Fruit fly (Drosophila melanogaster) whole organism, embryonic: ENCODE measurements around the gene Nadsyn.

Experiments used
- Antp ChIP-seq: fragments of 200-800 bp; sonication (Bioruptor generic); optimal IDR thresholded peaks from 3 replicates; lab custom pipeline; 2016; ENCODE audit warnings: missing biosample characterization, missing genetic modification characterization
- Bgb ChIP-seq: fragments of 200-800 bp; sonication (Bioruptor generic); IDR thresholded peaks from 2 replicates; pipeline ENCODE4 v1.3.6; 2022; ENCODE audit warnings: missing biosample characterization, missing genetic modification characterization; ENCODE audit not compliant: partially characterized antibody
- BtbVII ChIP-seq: fragments of 200-800 bp; sonication (Bioruptor generic); optimal IDR thresholded peaks from 3 replicates; lab custom pipeline; 2017; ENCODE audit warnings: missing biosample characterization, mild to moderate bottlenecking, missing genetic modification characterization
- CG10267 ChIP-seq: fragments of 200-800 bp; sonication (Bioruptor generic); optimal IDR thresholded peaks from 2 replicates; lab custom pipeline; 2018; ENCODE audit warnings: missing biosample characterization, mild to moderate bottlenecking, missing genetic modification characterization, moderate library complexity
- CG1233 ChIP-seq: fragments of 200-800 bp; sonication (Bioruptor generic); optimal IDR thresholded peaks from 4 replicates; lab custom pipeline; 2018; ENCODE audit warnings: missing biosample characterization, mild to moderate bottlenecking, missing genetic modification characterization
- CG12659 ChIP-seq: fragments of 200-800 bp; sonication (Bioruptor generic); optimal IDR thresholded peaks from 3 replicates; lab custom pipeline; 2017; ENCODE audit warnings: mild to moderate bottlenecking, missing biosample characterization, missing genetic modification reagents, missing genetic modification characterization
- CG12744 ChIP-seq: fragments of 200-800 bp; sonication (Bioruptor generic); optimal IDR thresholded peaks from 2 replicates; lab custom pipeline; 2016; ENCODE audit warnings: missing biosample characterization, missing genetic modification characterization
- CG12769 ChIP-seq: fragments of 200-800 bp; sonication (Bioruptor generic); optimal IDR thresholded peaks from 2 replicates; lab custom pipeline; 2019; ENCODE audit warnings: missing biosample characterization, mild to moderate bottlenecking, missing genetic modification characterization, moderate library complexity
- CG13624 ChIP-seq: fragments of 200-800 bp; sonication (Bioruptor generic); optimal IDR thresholded peaks from 2 replicates; lab custom pipeline; 2016; ENCODE audit warnings: missing biosample characterization, missing genetic modification characterization
- CG14710 ChIP-seq: fragments of 200-800 bp; sonication (Bioruptor generic); optimal IDR thresholded peaks from 3 replicates; lab custom pipeline; 2019; ENCODE audit warnings: missing biosample characterization, mild to moderate bottlenecking, missing genetic modification characterization, moderate library complexity
- CG16813 ChIP-seq: fragments of 200-800 bp; sonication (Bioruptor generic); IDR thresholded peaks from 3 replicates; pipeline ENCODE4 v1.3.6; 2022; ENCODE audit warnings: missing biosample characterization, missing genetic modification characterization; ENCODE audit not compliant: partially characterized antibody
- CG17385 ChIP-seq: fragments of 200-800 bp; sonication (Bioruptor generic); optimal IDR thresholded peaks from 3 replicates; lab custom pipeline; 2018; ENCODE audit warnings: missing biosample characterization, mild to moderate bottlenecking, missing genetic modification characterization
- CG17829 ChIP-seq: fragments of 200-800 bp; optimal IDR thresholded peaks from 2 replicates; lab custom pipeline; 2019; ENCODE audit warnings: missing biosample characterization, mild to moderate bottlenecking, missing genetic modification characterization, moderate library complexity
- CG2712 ChIP-seq: fragments of 200-800 bp; optimal IDR thresholded peaks from 3 replicates; lab custom pipeline; 2019; ENCODE audit warnings: missing biosample characterization, mild to moderate bottlenecking, missing genetic modification characterization, moderate library complexity
- CG2875 ChIP-seq: fragments of 200-800 bp; sonication (Bioruptor generic); optimal IDR thresholded peaks from 2 replicates; lab custom pipeline; 2017; ENCODE audit warnings: missing biosample characterization, mild to moderate bottlenecking, missing genetic modification characterization, missing genetic modification reagents
- CG32532 ChIP-seq: fragments of 200-800 bp; sonication (Bioruptor generic); IDR thresholded peaks from 2 replicates; pipeline ENCODE4 v1.3.6; 2022; ENCODE audit warnings: missing biosample characterization, missing genetic modification characterization
- CG4360 ChIP-seq: fragments of 200-800 bp; sonication (Bioruptor generic); IDR thresholded peaks from 2 replicates; pipeline ENCODE4 v1.3.6; 2022; ENCODE audit warnings: missing biosample characterization, missing genetic modification characterization
- CG8765 ChIP-seq: fragments of 200-800 bp; sonication (Bioruptor generic); IDR thresholded peaks from 2 replicates; pipeline ENCODE4 v1.3.6; 2022; ENCODE audit warnings: missing biosample characterization, missing genetic modification characterization
- CG8924 ChIP-seq: fragments of 200-800 bp; optimal IDR thresholded peaks from 3 replicates; lab custom pipeline; 2019; ENCODE audit warnings: missing biosample characterization, mild to moderate bottlenecking, missing genetic modification characterization, moderate library complexity
- CoRest ChIP-seq: fragments of 200-800 bp; sonication (Bioruptor generic); optimal IDR thresholded peaks from 3 replicates; lab custom pipeline; 2018; ENCODE audit warnings: missing biosample characterization, mild to moderate bottlenecking, missing genetic modification characterization, moderate library complexity
- Dek ChIP-seq: fragments of 200-800 bp; sonication (Bioruptor generic); optimal IDR thresholded peaks from 3 replicates; lab custom pipeline; 2019; ENCODE audit warnings: missing biosample characterization, mild to moderate bottlenecking, missing genetic modification characterization, moderate library complexity
- Dp ChIP-seq: fragments of 200-800 bp; sonication (Bioruptor generic); optimal IDR thresholded peaks from 2 replicates; lab custom pipeline; 2018; ENCODE audit warnings: missing biosample characterization, mild to moderate bottlenecking, missing genetic modification characterization, moderate library complexity
- Hmx ChIP-seq: fragments of 200-800 bp; sonication (Bioruptor generic); optimal IDR thresholded peaks from 2 replicates; lab custom pipeline; 2016; ENCODE audit warnings: missing biosample characterization, missing genetic modification characterization
- Hsf ChIP-seq: fragments of 200-800 bp; sonication (Bioruptor generic); optimal IDR thresholded peaks from 3 replicates; lab custom pipeline; 2016; ENCODE audit warnings: missing biosample characterization, missing genetic modification characterization
- Lhr ChIP-seq: fragments of 200-800 bp; sonication (Bioruptor generic); optimal IDR thresholded peaks from 3 replicates; lab custom pipeline; 2017; ENCODE audit warnings: mild to moderate bottlenecking, missing biosample characterization, missing genetic modification reagents, missing genetic modification characterization
- MESR4 ChIP-seq: fragments of 200-800 bp; sonication (Bioruptor generic); optimal IDR thresholded peaks from 2 replicates; lab custom pipeline; 2018; ENCODE audit warnings: missing biosample characterization, mild to moderate bottlenecking, missing genetic modification characterization, moderate library complexity
- Mad ChIP-seq: fragments of 200-800 bp; sonication (Bioruptor generic); optimal IDR thresholded peaks from 2 replicates; lab custom pipeline; 2016; ENCODE audit warnings: missing biosample characterization, missing genetic modification characterization
- Meics ChIP-seq: fragments of 200-800 bp; sonication (Bioruptor generic); optimal IDR thresholded peaks from 2 replicates; lab custom pipeline; 2017; ENCODE audit warnings: missing biosample characterization, mild to moderate bottlenecking, missing genetic modification characterization
- NK7.1 ChIP-seq: fragments of 200-800 bp; sonication (Bioruptor generic); optimal IDR thresholded peaks from 3 replicates; lab custom pipeline; 2016; ENCODE audit warnings: missing biosample characterization, missing genetic modification characterization
- NfI ChIP-seq: fragments of 200-800 bp; sonication (Bioruptor generic); optimal IDR thresholded peaks from 3 replicates; lab custom pipeline; 2018; ENCODE audit warnings: missing biosample characterization, mild to moderate bottlenecking, missing genetic modification characterization, moderate library complexity
- Oaz ChIP-seq: fragments of 200-800 bp; sonication (Bioruptor generic); IDR thresholded peaks from 2 replicates; pipeline ENCODE4 v1.3.6; 2022; ENCODE audit warnings: missing biosample characterization, missing genetic modification characterization
- Xrp1 ChIP-seq: fragments of 200-800 bp; sonication (Bioruptor generic); IDR thresholded peaks from 2 replicates; pipeline ENCODE4 v1.3.6; 2022; ENCODE audit warnings: missing biosample characterization, missing genetic modification characterization
- ase ChIP-seq: fragments of 200-800 bp; sonication (Bioruptor generic); IDR thresholded peaks from 3 replicates; pipeline ENCODE4 v1.3.6; 2022; ENCODE audit warnings: missing biosample characterization, missing genetic modification characterization
- ash1 ChIP-seq: fragments of 200-800 bp; sonication (Bioruptor generic); optimal IDR thresholded peaks from 2 replicates; lab custom pipeline; 2018; ENCODE audit warnings: missing biosample characterization, mild to moderate bottlenecking, missing genetic modification characterization
- chm ChIP-seq: fragments of 200-800 bp; sonication (Bioruptor generic); IDR thresholded peaks from 2 replicates; pipeline ENCODE4 v1.3.6; 2022; ENCODE audit warnings: missing biosample characterization, missing genetic modification characterization
- chn ChIP-seq: fragments of 200-800 bp; sonication (Bioruptor generic); optimal IDR thresholded peaks from 2 replicates; lab custom pipeline; 2016; ENCODE audit warnings: missing biosample characterization, missing genetic modification characterization
- gro ChIP-seq: fragments of 200-800 bp; sonication (Bioruptor generic); optimal IDR thresholded peaks from 2 replicates; lab custom pipeline; 2016; ENCODE audit warnings: missing biosample characterization, missing genetic modification characterization
- lov ChIP-seq, 2 experiments: fragments of 200-800 bp in 1 of 2; fragments of >200 bp in 1 of 2; sonication (Bioruptor generic) in 1 of 2; IDR thresholded peaks in 1 of 2; optimal IDR thresholded peaks in 1 of 2; 2 replicates in 1 of 2; 3 replicates in 1 of 2; pipeline versions ENCODE4 v1.3.6 to Lab custom; 2017 to 2022; ENCODE audit warnings: missing biosample characterization in 1 of 2, missing genetic modification characterization in 1 of 2
- mld ChIP-seq: fragments of 200-800 bp; sonication (Bioruptor generic); IDR thresholded peaks from 3 replicates; pipeline ENCODE4 v1.3.6; 2022; ENCODE audit warnings: missing biosample characterization, missing genetic modification characterization; ENCODE audit not compliant: partially characterized antibody
- nau ChIP-seq: fragments of 200-800 bp; sonication (Bioruptor generic); optimal IDR thresholded peaks from 3 replicates; lab custom pipeline; 2017; ENCODE audit warnings: missing biosample characterization, mild to moderate bottlenecking, missing genetic modification characterization, missing genetic modification reagents
- nerfin-2 ChIP-seq: fragments of 200-800 bp; sonication (Bioruptor generic); IDR thresholded peaks from 2 replicates; pipeline ENCODE4 v1.3.6; 2022; ENCODE audit warnings: missing biosample characterization, missing genetic modification characterization; ENCODE audit not compliant: partially characterized antibody
- pzg ChIP-seq: fragments of 200-800 bp; sonication (Bioruptor generic); optimal IDR thresholded peaks from 3 replicates; lab custom pipeline; 2018; ENCODE audit warnings: missing biosample characterization, mild to moderate bottlenecking, missing genetic modification characterization, moderate library complexity
- rib ChIP-seq: fragments of 200-800 bp; sonication (Bioruptor generic); IDR thresholded peaks from 2 replicates; pipeline ENCODE4 v1.3.6; 2022; ENCODE audit warnings: missing biosample characterization, missing genetic modification characterization
- seq ChIP-seq: fragments of 200-800 bp; sonication (Bioruptor generic); IDR thresholded peaks from 2 replicates; pipeline ENCODE4 v1.3.6; 2022; ENCODE audit warnings: missing biosample characterization, missing genetic modification characterization
- sna ChIP-seq: fragments of 200-800 bp; sonication (Bioruptor generic); IDR thresholded peaks from 2 replicates; pipeline ENCODE4 v1.3.6; 2022; ENCODE audit warnings: missing biosample characterization, missing genetic modification characterization; ENCODE audit not compliant: partially characterized antibody
- trem ChIP-seq: fragments of 200-800 bp; optimal IDR thresholded peaks from 3 replicates; lab custom pipeline; 2019; ENCODE audit warnings: missing biosample characterization, mild to moderate bottlenecking, missing genetic modification characterization, moderate library complexity
- vvl ChIP-seq: fragments of 200-800 bp; sonication (Bioruptor generic); IDR thresholded peaks from 2 replicates; pipeline ENCODE4 v1.3.6; 2022; ENCODE audit warnings: missing biosample characterization, missing genetic modification characterization
- yki ChIP-seq: fragments of >200 bp; optimal IDR thresholded peaks from 3 replicates; lab custom pipeline; 2018
- zfh1 ChIP-seq: fragments of 200-800 bp; sonication (Bioruptor generic); IDR thresholded peaks from 3 replicates; pipeline ENCODE4 v1.3.6; 2022; ENCODE audit warnings: missing biosample characterization, missing genetic modification characterization

Nadsyn gene

DNA sequence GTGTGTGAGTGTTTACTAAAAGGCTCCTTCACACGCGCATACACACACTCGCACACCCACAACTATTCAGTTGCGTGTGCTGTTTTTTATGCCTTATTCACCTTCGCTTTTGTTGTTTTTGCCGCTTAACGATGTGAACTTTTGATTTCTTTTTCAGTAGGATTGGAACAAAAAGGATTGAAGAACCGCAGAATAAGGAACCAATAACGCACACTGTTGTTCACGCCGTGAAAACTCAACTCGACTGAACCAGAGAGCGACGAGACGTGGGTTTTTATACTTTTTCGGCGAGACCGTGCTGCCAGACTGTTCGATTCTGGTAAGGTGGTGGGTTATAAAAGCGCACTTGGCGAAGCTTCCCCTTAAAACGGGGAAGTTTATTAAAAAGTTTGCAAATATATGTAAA is 37.1 kb upstream of the Nadsyn start, which contains the start of gene Pdcd4:
Gene Pdcd4, minus strand, starts transcription at position 255 of the 406 bp plus-strand sequence.
- TF ChIP-seq Oaz (no peak), CG2712 (peak; percentile 39), ase (GFP tag; lab: Robert Waterston, UW) (0 out of 3 replicates have a peak, but pooled peaks have one; percentile 16), trem (peak; percentile 43), CG8924 (peak; percentile 44), NfI (GFP tag; lab: Kevin White, UChicago) (peak; percentile 35), Dp (GFP tag; lab: Kevin White, UChicago) (peak; percentile 31), CG12659 (GFP tag; lab: Kevin White, UChicago) (peak; percentile 44), chn (peak; percentile 20), Xrp1 (GFP tag; lab: Robert Waterston, UW) (0 out of 2 replicates have a peak, but pooled peaks have one; percentile 26), Hmx (GFP tag; lab: Kevin White, UChicago) (no peak), mld (GFP tag; lab: Robert Waterston, UW) (no peak), chm (GFP tag; lab: Robert Waterston, UW) (0 out of 2 replicates have a peak, but pooled peaks have one; percentile 55), Bgb (GFP tag; lab: Robert Waterston, UW) (peak; percentile 44; the same call in 1 of the 2 replicates), Hsf (GFP tag; lab: Kevin White, UChicago) (peak; percentile 5), CG13624 (peak; percentile 6), lov (optimal IDR thresholded peaks at IDR 0.05; lab: Kevin White, UChicago) (no peak), lov (GFP tag; IDR thresholded peaks at IDR 0.05; lab: Robert Waterston, UW) (no peak), Lhr (peak; percentile 51), CG12744 (GFP tag; lab: Kevin White, UChicago) (peak; percentile 26), CG4360 (GFP tag; lab: Robert Waterston, UW) (no peak; the same call in 1 of the 2 replicates), CG14710 (tag; lab: Kevin White, UChicago) (peak; percentile 66), CG12769 (tag; lab: Kevin White, UChicago) (peak; percentile 44), seq (GFP tag; lab: Robert Waterston, UW) (no peak), Antp (GFP tag; lab: Kevin White, UChicago) (peak; percentile 30), CG17385 (GFP tag; lab: Kevin White, UChicago) (peak; percentile 30), pzg (peak; percentile 41), CG2875 (no peak), rib (GFP tag; lab: Robert Waterston, UW) (peak; percentile 42; the same call in 1 of the 2 replicates), CG32532 (GFP tag; lab: Robert Waterston, UW) (peak; percentile 17; the same call in 1 of the 2 replicates), CG16813 (GFP tag; lab: Robert Waterston, UW) (0 out of 3 replicates have a peak, but pooled peaks have one; percentile 21), Meics (GFP tag; lab: Kevin White, UChicago) (no peak), nerfin-2 (GFP tag; lab: Robert Waterston, UW) (0 out of 2 replicates have a peak, but pooled peaks have one; percentile 50), NK7.1 (GFP tag; lab: Kevin White, UChicago) (no peak), CG17829 (tag; lab: Kevin White, UChicago) (peak; percentile 21), gro (GFP tag; lab: Kevin White, UChicago) (peak; percentile 2), CG1233 (GFP tag; lab: Kevin White, UChicago) (no peak), zfh1 (GFP tag; lab: Robert Waterston, UW) (peak; percentile 40; the same call in 1 of the 3 replicates), CoRest (tag; lab: Kevin White, UChicago) (peak; percentile 42), CG8765 (GFP tag; lab: Robert Waterston, UW) (no peak), Dek (tag; lab: Kevin White, UChicago) (peak; percentile 33), vvl (peak; percentile 26; the same call in 1 of the 2 replicates), CG10267 (tag; lab: Kevin White, UChicago) (peak; percentile 13), MESR4 (peak; percentile 12), BtbVII (GFP tag; lab: Kevin White, UChicago) (peak; percentile 16), ash1 (GFP tag; lab: Kevin White, UChicago) (no peak), yki (no peak), sna (GFP tag; lab: Robert Waterston, UW) (no peak), Mad (GFP tag; lab: Kevin White, UChicago) (peak; percentile 24), nau (peak; percentile 2)
